Fruit fly (Drosophila melanogaster) whole organism, embryonic: ENCODE measurements around the gene CG42728.

ENCODE experiments used
- ATbp ChIP-seq: fragments of 200-800 bp; sonication (Bioruptor generic); optimal IDR thresholded peaks from 2 replicates; lab custom pipeline; 2017; ENCODE audit warnings: missing biosample characterization, mild to moderate bottlenecking, missing genetic modification characterization, missing genetic modification reagents
- CG10147 ChIP-seq: fragments of 200-800 bp; sonication (Bioruptor generic); optimal IDR thresholded peaks from 2 replicates; lab custom pipeline; 2019; ENCODE audit warnings: missing biosample characterization, mild to moderate bottlenecking, missing genetic modification characterization, moderate library complexity
- CG15479 ChIP-seq: fragments of 200-800 bp; sonication (Bioruptor generic); optimal IDR thresholded peaks from 3 replicates; lab custom pipeline; 2019; ENCODE audit warnings: missing biosample characterization, mild to moderate bottlenecking, missing genetic modification characterization, moderate library complexity
- CG2116 ChIP-seq: fragments of 200-800 bp; sonication (Bioruptor generic); optimal IDR thresholded peaks from 3 replicates; lab custom pipeline; 2018; ENCODE audit warnings: missing biosample characterization, mild to moderate bottlenecking, missing genetic modification characterization
- CG34422 ChIP-seq: fragments of 200-800 bp; sonication (Bioruptor generic); IDR thresholded peaks from 3 replicates; pipeline ENCODE4 v1.3.6; 2022; ENCODE audit warnings: missing biosample characterization, missing genetic modification characterization
- CkIIα-i1 ChIP-seq: fragments of 200-800 bp; sonication (Bioruptor generic); IDR thresholded peaks from 2 replicates; pipeline ENCODE4 v1.3.6; 2022; ENCODE audit warnings: missing biosample characterization, missing genetic modification characterization
- sob ChIP-seq: fragments of 200-800 bp; sonication (Bioruptor generic); IDR thresholded peaks from 2 replicates; pipeline ENCODE4 v1.3.6; 2022; ENCODE audit warnings: missing biosample characterization, missing genetic modification characterization
- zen ChIP-seq: fragments of 200-800 bp; sonication (Bioruptor generic); optimal IDR thresholded peaks from 3 replicates; lab custom pipeline; 2018; ENCODE audit warnings: missing biosample characterization, mild to moderate bottlenecking, missing genetic modification characterization, moderate library complexity

dm6 chr3L:15494599-15495271 is 33.3 kb downstream of the CG42728 start:
- TF ChIP-seq CG34422 (GFP tag; lab: Robert Waterston, UW) (no peak), zen (tag; lab: Kevin White, UChicago) (no peak), ATbp (GFP tag; lab: Kevin White, UChicago) (peak; percentile 35), sob (GFP tag; lab: Robert Waterston, UW) (no peak), CG15479 (GFP tag; lab: Kevin White, UChicago) (no peak), CG2116 (no peak), CkIIα-i1 (GFP tag; lab: Robert Waterston, UW) (no peak), CG10147 (GFP tag; lab: Kevin White, UChicago) (no peak)
